Fruit fly (Drosophila melanogaster): Measurements from ENCODE around the gene nht.

DNA sequence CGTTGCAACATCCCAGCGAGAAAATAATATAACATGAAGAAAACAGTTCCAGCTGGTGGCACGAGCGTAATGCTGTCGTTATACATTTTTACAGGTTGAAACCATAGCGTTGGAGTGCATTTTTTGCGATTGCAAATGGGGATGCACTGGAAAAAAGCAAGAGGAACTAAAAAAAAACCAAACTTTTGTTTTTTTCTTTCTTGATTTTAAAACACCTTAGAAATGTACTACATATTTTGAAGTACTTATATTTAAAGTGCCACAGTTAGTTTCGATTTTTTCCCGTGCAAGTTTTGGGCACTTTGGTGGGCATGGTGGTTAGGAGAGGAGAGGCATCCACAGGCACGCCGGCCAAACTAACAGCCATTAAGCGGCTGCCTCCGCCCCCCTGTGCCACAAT lies 9.3 kb upstream of the nht start:
- TF ChIP-seq ttk (optimal IDR thresholded peaks at IDR 0.05) (no peak), psq (optimal IDR thresholded peaks at IDR 0.05) (no peak), h (optimal IDR thresholded peaks at IDR 0.05) (no peak), Myc (optimal IDR thresholded peaks at IDR 0.05) (no peak), Sin3A (optimal IDR thresholded peaks at IDR 0.05) (no peak)

All from Kc167 (cell line).